Worm (Caenorhabditis elegans) whole organism, L2 larva: ENCODE results near the gene T07E3.3.

Source experiments
- mab-5 ChIP-seq: fragments of 150-350 bp; optimal IDR thresholded peaks from 2 replicates; lab custom pipeline; 2014; ENCODE audit warnings: missing biosample characterization, missing genetic modification characterization
- nhr-77 ChIP-seq: fragments of 150-350 bp; optimal IDR thresholded peaks from 2 replicates; lab custom pipeline; 2014; ENCODE audit warnings: missing biosample characterization, missing genetic modification characterization
- unc-62 ChIP-seq: fragments of 150-350 bp; optimal IDR thresholded peaks from 2 replicates; lab custom pipeline; 2014; ENCODE audit warnings: missing biosample characterization, missing genetic modification reagents, missing genetic modification characterization

DNA sequence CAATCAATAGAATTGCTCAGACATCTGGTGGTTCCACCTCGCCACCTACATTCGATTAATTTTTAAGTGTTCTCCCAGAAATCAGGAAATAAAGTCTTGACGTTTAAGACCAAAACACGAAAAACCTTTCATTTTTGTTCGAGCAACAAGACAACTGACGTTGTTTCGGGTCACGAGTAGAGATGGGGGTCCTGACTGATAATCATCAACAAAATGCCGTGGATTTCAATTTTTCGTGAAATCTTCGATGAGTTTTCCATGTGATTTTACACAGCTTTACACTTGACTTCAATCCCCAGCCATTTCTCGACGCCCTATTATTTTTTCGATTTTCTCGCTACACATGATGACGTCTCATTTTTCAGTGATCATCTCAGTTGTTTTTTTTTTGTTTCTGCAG, 32.6 kb upstream of the T07E3.3 start:
- TF ChIP-seq unc-62 (GFP tag; lab: Kevin White, UChicago) (no peak), nhr-77 (tag; lab: Kevin White, UChicago) (no peak), mab-5 (no peak)
